Worm (Caenorhabditis elegans): Measurements from ENCODE around the gene Y22D7AL.16.

Gene Y22D7AL.16

DNA sequence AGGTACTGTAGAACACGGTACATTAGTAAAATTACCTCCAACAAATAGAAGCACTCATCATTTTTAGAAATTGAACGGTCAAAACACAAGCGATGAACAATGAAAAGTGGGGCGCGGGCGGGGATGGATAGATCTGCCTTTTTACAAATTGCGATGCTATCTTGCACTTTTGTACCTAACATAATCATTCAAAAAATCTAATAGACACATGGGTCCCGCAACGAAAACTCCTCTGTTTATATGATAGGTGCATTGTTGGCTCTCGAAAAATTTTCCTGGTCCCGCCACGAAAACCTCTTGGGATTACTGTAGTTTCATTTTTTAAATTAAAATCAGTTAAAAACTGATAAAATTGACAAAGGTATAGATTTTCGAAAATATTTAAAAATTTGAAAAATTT lies 30.7 kb downstream of the Y22D7AL.16 start, which contains the start of gene Y22D7AL.11:
Gene Y22D7AL.11 (minus strand): TSS at position 101 of the 400 bp plus-strand sequence.
- TF ChIP-seq cog-1 (tag; optimal IDR thresholded peaks at IDR 0.05), result no peak
- TF ChIP-seq flt-1 (GFP tag; IDR thresholded peaks at IDR 0.05), result no peak
- no peak for TF ChIP-seq tab-1 (GFP tag; IDR thresholded peaks at IDR 0.05)
- no peak for TF ChIP-seq T22C8.4 (GFP tag; IDR thresholded peaks at IDR 0.05)
- TF ChIP-seq ztf-29 (GFP tag; IDR thresholded peaks at IDR 0.05), result no peak
- TF ChIP-seq klf-2 (GFP tag; conservative IDR thresholded peaks at IDR 0.05), result no peak
- no peak for TF ChIP-seq ztf-23 (GFP tag; IDR thresholded peaks at IDR 0.05)
- TF ChIP-seq med-1 (GFP tag; optimal IDR thresholded peaks at IDR 0.05; ENCODE audit: insufficient read depth), result no peak
- TF ChIP-seq ref-1 (GFP tag; conservative IDR thresholded peaks at IDR 0.05), result no peak

DNA sequence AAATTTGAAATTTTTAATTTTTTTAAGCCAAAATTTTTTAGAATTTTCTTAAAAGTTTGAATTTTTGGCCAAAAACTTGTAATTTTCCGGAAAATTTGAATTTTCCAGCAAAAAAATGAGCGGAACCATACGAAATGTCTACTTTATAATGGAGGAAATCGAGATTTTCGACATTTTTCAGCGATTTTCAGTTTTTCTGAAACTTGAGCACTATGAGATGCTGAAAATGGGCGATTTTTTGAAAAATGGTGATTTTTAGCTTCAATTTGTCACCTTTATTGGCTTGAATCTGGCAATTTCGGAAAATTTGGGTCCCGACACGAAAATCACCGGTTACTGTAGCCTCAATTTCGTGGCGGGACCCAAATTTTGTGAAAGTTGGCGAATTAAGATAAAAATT lies 38.5 kb downstream of the Y22D7AL.16 start, which contains the start of gene Y22D7AL.4:
Gene Y22D7AL.4 (plus strand): TSS at position 109 of the 400 bp plus-strand sequence.
- no peak for TF ChIP-seq ztf-23 (GFP tag; IDR thresholded peaks at IDR 0.05)
- no peak for TF ChIP-seq T22C8.4 (GFP tag; IDR thresholded peaks at IDR 0.05)
- no peak for TF ChIP-seq ztf-29 (GFP tag; IDR thresholded peaks at IDR 0.05)
- TF ChIP-seq cog-1 (tag; optimal IDR thresholded peaks at IDR 0.05), result no peak
- no peak for TF ChIP-seq klf-2 (GFP tag; conservative IDR thresholded peaks at IDR 0.05)
- no peak for TF ChIP-seq tab-1 (GFP tag; IDR thresholded peaks at IDR 0.05)
- TF ChIP-seq med-1 (GFP tag; optimal IDR thresholded peaks at IDR 0.05; ENCODE audit: insufficient read depth), result no peak
- TF ChIP-seq ref-1 (GFP tag; conservative IDR thresholded peaks at IDR 0.05), result no peak
- TF ChIP-seq flt-1 (GFP tag; IDR thresholded peaks at IDR 0.05), result no peak

DNA sequence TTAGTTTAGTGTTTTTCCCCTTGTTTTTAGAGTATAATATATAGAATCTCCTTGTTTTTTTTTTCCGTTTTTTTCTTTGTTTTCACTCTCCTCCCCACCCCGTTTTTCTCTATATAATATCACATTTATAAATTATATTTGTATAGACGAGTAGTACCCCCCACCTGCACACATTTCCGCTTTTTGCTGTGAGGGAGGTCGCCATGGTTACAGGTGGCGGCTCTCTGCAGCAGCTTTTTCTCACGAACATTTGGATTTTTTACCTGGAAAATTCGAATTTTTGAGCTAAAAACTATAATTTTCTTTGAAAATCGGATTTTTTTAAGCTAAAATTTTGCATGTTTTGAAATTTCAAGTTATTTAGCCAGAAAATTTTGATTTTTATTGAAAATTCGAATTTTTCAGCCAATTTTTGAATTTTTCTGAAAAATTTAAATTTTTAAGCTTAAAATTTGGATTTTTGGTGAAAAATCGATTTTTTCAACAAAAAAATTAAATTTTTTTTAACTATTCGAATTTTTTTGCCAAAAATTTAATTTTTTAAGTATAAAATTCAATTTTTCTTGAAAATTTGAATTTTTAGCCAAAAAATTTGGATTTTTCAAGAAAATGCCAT lies 39.2 kb downstream of the Y22D7AL.16 start:
- TF ChIP-seq klf-2 (GFP tag; conservative IDR thresholded peaks at IDR 0.05), result no peak
- TF ChIP-seq ztf-23 (GFP tag; IDR thresholded peaks at IDR 0.05), result no peak

ce11 chrIII:1622329-1622728 lies 42.7 kb downstream of the Y22D7AL.16 start:
- TF ChIP-seq ztf-29 (GFP tag; IDR thresholded peaks at IDR 0.05) (no peak), ref-1 (GFP tag; conservative IDR thresholded peaks at IDR 0.05) (no peak), klf-2 (GFP tag; conservative IDR thresholded peaks at IDR 0.05) (no peak), T22C8.4 (GFP tag; IDR thresholded peaks at IDR 0.05) (no peak), ztf-23 (GFP tag; IDR thresholded peaks at IDR 0.05) (no peak), med-1 (GFP tag; optimal IDR thresholded peaks at IDR 0.05; ENCODE audit: insufficient read depth) (no peak), flt-1 (GFP tag; IDR thresholded peaks at IDR 0.05) (no peak), tab-1 (GFP tag; IDR thresholded peaks at IDR 0.05) (no peak), cog-1 (tag; optimal IDR thresholded peaks at IDR 0.05) (no peak)

DNA sequence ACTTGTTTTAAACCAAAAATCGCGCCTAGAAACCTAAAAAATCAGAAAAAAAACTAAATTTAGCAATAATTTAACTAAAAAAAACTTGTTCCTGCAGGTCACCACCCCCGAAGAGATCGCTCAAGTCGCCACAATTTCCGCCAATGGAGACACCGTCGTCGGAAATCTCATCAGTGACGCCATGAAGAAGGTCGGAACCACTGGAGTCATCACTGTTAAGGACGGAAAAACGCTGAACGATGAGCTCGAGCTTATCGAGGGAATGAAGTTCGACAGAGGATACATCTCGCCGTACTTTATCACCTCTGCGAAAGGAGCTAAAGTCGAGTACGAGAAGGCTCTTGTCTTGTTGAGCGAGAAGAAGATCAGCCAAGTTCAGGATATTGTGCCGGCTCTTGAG lies 43.7 kb downstream of the Y22D7AL.16 start:
- no peak for TF ChIP-seq T22C8.4 (GFP tag; IDR thresholded peaks at IDR 0.05)
- no peak for TF ChIP-seq klf-2 (GFP tag; conservative IDR thresholded peaks at IDR 0.05)
- no peak for TF ChIP-seq ztf-23 (GFP tag; IDR thresholded peaks at IDR 0.05)
- TF ChIP-seq ref-1 (GFP tag; conservative IDR thresholded peaks at IDR 0.05), result no peak
- TF ChIP-seq tab-1 (GFP tag; IDR thresholded peaks at IDR 0.05), result no peak
- no peak for TF ChIP-seq med-1 (GFP tag; optimal IDR thresholded peaks at IDR 0.05; ENCODE audit: insufficient read depth)
- no peak for TF ChIP-seq ztf-29 (GFP tag; IDR thresholded peaks at IDR 0.05)
- no peak for TF ChIP-seq cog-1 (tag; optimal IDR thresholded peaks at IDR 0.05)

DNA sequence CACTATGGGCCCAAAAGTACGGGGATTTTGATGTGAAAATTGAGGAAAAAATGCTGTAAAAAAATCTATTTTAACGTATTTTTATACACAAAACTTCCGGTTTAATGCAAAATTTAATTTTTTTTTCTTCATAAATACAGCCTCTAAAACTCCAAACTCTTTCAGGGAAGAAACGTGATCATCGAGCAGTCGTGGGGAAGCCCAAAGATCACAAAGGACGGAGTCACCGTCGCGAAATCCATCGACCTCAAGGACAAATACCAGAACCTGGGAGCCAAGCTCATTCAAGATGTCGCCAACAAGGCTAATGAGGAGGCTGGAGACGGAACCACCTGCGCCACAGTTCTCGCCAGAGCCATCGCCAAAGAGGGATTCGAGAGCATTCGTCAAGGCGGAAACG lies 45.1 kb downstream of the Y22D7AL.16 start:
- TF ChIP-seq T22C8.4 (GFP tag; IDR thresholded peaks at IDR 0.05) (no peak), ztf-29 (GFP tag; IDR thresholded peaks at IDR 0.05) (no peak), ref-1 (GFP tag; conservative IDR thresholded peaks at IDR 0.05) (no peak), ztf-23 (GFP tag; IDR thresholded peaks at IDR 0.05) (no peak), klf-2 (GFP tag; conservative IDR thresholded peaks at IDR 0.05) (no peak), cog-1 (tag; optimal IDR thresholded peaks at IDR 0.05) (no peak), med-1 (GFP tag; optimal IDR thresholded peaks at IDR 0.05; ENCODE audit: insufficient read depth) (no peak), tab-1 (GFP tag; IDR thresholded peaks at IDR 0.05) (no peak), flt-1 (GFP tag; IDR thresholded peaks at IDR 0.05) (no peak)

ce11 chrIII:1619442-1619841 lies 45.6 kb downstream of the Y22D7AL.16 start, which contains the start of gene hsp-60:
Gene hsp-60 (plus strand): TSS chrIII:1619742.
- no peak for TF ChIP-seq ref-1 (GFP tag; conservative IDR thresholded peaks at IDR 0.05)
- TF ChIP-seq tab-1 (GFP tag; IDR thresholded peaks at IDR 0.05), result no peak

DNA sequence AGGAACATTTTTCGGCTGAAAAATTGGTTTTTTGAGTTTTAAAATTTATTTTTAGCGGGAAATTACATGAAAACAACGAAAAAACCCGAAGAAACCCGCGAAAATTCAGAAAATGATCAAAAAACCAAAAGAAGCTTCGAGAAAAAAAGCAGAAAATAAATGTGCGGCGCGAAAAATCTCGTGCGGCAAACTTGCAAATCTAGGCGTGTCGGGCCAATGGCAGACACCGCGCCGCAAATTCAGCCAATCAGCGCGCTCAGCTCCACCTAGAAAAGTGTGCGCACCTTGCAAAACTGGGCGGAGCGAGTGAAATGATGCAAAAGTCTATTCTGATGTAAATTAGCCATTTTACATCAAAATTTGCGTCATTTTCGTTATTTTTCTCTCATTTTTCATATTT lies 46.1 kb downstream of the Y22D7AL.16 start, which contains the start of gene Y22D7AL.10:
Gene Y22D7AL.10 (minus strand): TSS at position 15 of the 400 bp plus-strand sequence.
- TF ChIP-seq T22C8.4 (GFP tag; IDR thresholded peaks at IDR 0.05), result peak; percentile 61
- peak; percentile 90 for TF ChIP-seq cog-1 (tag; optimal IDR thresholded peaks at IDR 0.05)
- no peak for TF ChIP-seq ref-1 (GFP tag; conservative IDR thresholded peaks at IDR 0.05)
- peak; percentile 93 for TF ChIP-seq flt-1 (GFP tag; IDR thresholded peaks at IDR 0.05)
- TF ChIP-seq ztf-23 (GFP tag; IDR thresholded peaks at IDR 0.05), result peak; percentile 89
- peak; percentile 90 for TF ChIP-seq tab-1 (GFP tag; IDR thresholded peaks at IDR 0.05)
- TF ChIP-seq klf-2 (GFP tag; conservative IDR thresholded peaks at IDR 0.05), result peak; percentile 83
- TF ChIP-seq med-1 (GFP tag; optimal IDR thresholded peaks at IDR 0.05; ENCODE audit: insufficient read depth), result peak; percentile 90
- TF ChIP-seq ztf-29 (GFP tag; IDR thresholded peaks at IDR 0.05), result peak; percentile 72

- TF ChIP-seq T22C8.4 (GFP tag; IDR thresholded peaks at IDR 0.05), result peak; percentile 52; the same call in 1 of the 2 replicates
- no peak for TF ChIP-seq tab-1 (GFP tag; IDR thresholded peaks at IDR 0.05)
- TF ChIP-seq ztf-29 (GFP tag; IDR thresholded peaks at IDR 0.05), result no peak
These were observed 46.7 kb downstream of the Y22D7AL.16 start for ce11 chrIII:1618312-1618711.

DNA sequence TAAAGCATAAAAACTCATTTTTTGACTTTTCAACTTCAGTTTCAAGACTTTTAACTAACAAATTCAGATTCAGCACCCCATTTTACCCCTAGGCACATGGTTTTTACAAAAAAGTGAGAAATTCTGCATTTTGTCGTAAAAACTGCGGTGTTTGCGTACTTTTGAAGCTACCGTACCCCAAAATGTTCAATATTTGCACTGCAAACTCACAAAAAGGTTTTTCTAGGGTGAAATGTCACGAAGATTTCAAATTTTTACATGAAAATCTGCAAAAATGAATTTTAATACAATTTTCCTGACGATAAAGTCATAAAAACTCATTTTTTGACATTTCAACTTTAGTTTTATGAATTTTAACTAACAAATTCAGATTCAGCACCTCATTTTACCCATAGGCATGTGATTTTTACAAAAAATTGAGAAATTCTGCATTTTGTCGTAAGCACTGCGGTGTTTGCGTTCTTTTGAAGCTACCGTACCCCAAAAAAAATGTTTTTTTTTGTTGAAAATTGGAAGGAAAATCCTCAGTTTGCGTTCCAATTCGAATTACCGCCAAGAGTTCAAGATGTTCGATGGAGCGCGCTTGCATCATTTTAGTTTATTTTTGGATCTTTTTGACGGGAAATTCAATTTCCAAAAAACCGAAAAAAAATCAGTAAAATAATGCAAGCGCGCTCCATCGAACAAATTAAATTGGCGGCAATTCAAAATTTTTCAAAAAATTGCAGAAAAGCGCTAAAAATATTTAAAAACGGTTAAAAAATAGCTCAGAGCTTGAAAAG lies 48.6 kb downstream of the Y22D7AL.16 start:
- TF ChIP-seq T22C8.4 (GFP tag; IDR thresholded peaks at IDR 0.05), result no peak
- TF ChIP-seq cog-1 (tag; optimal IDR thresholded peaks at IDR 0.05), result no peak
- TF ChIP-seq ztf-29 (GFP tag; IDR thresholded peaks at IDR 0.05), result no peak
- no peak for TF ChIP-seq klf-2 (GFP tag; conservative IDR thresholded peaks at IDR 0.05)
- no peak for TF ChIP-seq ref-1 (GFP tag; conservative IDR thresholded peaks at IDR 0.05)
- TF ChIP-seq med-1 (GFP tag; optimal IDR thresholded peaks at IDR 0.05; ENCODE audit: insufficient read depth), result no peak
- no peak for TF ChIP-seq ztf-23 (GFP tag; IDR thresholded peaks at IDR 0.05)
- TF ChIP-seq flt-1 (GFP tag; IDR thresholded peaks at IDR 0.05), result no peak
- no peak for TF ChIP-seq tab-1 (GFP tag; IDR thresholded peaks at IDR 0.05)

Measured in whole organism, midembryonic.